Fruit fly (Drosophila melanogaster): Measurements from ENCODE around the gene CG14818.

dm6 chrX:1903968-1904367, 24.4 kb upstream of the CG14818 start:
- no peak for TF ChIP-seq pan (optimal IDR thresholded peaks at IDR 0.05)
- no peak for TF ChIP-seq dsf (GFP tag; optimal IDR thresholded peaks at IDR 0.05; ENCODE audit: borderline replicate concordance)
- TF ChIP-seq lola (GFP tag; optimal IDR thresholded peaks at IDR 0.05) = no peak
- TF ChIP-seq h (GFP tag; optimal IDR thresholded peaks at IDR 0.05) = no peak
- TF ChIP-seq Dfd (GFP tag; optimal IDR thresholded peaks at IDR 0.05) = no peak
- no peak for TF ChIP-seq woc (GFP tag; optimal IDR thresholded peaks at IDR 0.05)
- TF ChIP-seq usp (GFP tag; optimal IDR thresholded peaks at IDR 0.05) = no peak
- no peak for TF ChIP-seq Abd-B (GFP tag; optimal IDR thresholded peaks at IDR 0.05)

Data from whole organism, wandering third instar larva.